Fruit fly (Drosophila melanogaster): Measurements from ENCODE around the gene CG42458.

The CG42458 gene

dm6 chr3L:7433325-7433827 lies 9.7 kb downstream of the CG42458 start (continued):
- TF ChIP-seq CG8281 (tag; optimal IDR thresholded peaks at IDR 0.05) (peak; percentile 74), CG11504 (tag; optimal IDR thresholded peaks at IDR 0.05) (peak; percentile 40), amos (GFP tag; IDR thresholded peaks at IDR 0.05; ENCODE audit: partially characterized antibody) (peak; percentile 5; the same call in 1 of the 2 replicates), Nf-YC (tag; optimal IDR thresholded peaks at IDR 0.05) (peak; percentile 4), CG34422 (GFP tag; IDR thresholded peaks at IDR 0.05) (0 out of 3 replicates have a peak, but pooled peaks have one; percentile 11), CG33557 (GFP tag; optimal IDR thresholded peaks at IDR 0.05) (no peak), Ets97D (GFP tag; optimal IDR thresholded peaks at IDR 0.05) (no peak), dmrt11E (tag; optimal IDR thresholded peaks at IDR 0.05) (peak; percentile 38), lmd (GFP tag; IDR thresholded peaks at IDR 0.05) (peak; percentile 49), CG10979 (tag; optimal IDR thresholded peaks at IDR 0.05) (peak; percentile 59), gem (tag; optimal IDR thresholded peaks at IDR 0.05) (peak; percentile 58), CG7556 (GFP tag; optimal IDR thresholded peaks at IDR 0.05) (peak; percentile 28), E2f2 (GFP tag; IDR thresholded peaks at IDR 0.05) (0 out of 2 replicates have a peak, but pooled peaks have one; percentile 12), CG8290 (GFP tag; optimal IDR thresholded peaks at IDR 0.05) (no peak), CG8290 (tag; optimal IDR thresholded peaks at IDR 0.05) (peak in 1 of 2 experiments; percentile 51), zf30C (GFP tag; optimal IDR thresholded peaks at IDR 0.05) (peak; percentile 29), oc (tag; optimal IDR thresholded peaks at IDR 0.05) (peak; percentile 21), CG1603 (tag; optimal IDR thresholded peaks at IDR 0.05) (peak; percentile 30), CG6272 (GFP tag; IDR thresholded peaks at IDR 0.05) (no peak), maf-S (GFP tag; optimal IDR thresholded peaks at IDR 0.05) (no peak), HHEX (GFP tag; optimal IDR thresholded peaks at IDR 0.05) (no peak), Sox102F (GFP tag; optimal IDR thresholded peaks at IDR 0.05) (peak; percentile 35), Rfx (GFP tag; IDR thresholded peaks at IDR 0.05) (peak; percentile 56), CG6689 (GFP tag; IDR thresholded peaks at IDR 0.05) (0 out of 2 replicates have a peak, but pooled peaks have one; percentile 28), fru (optimal IDR thresholded peaks at IDR 0.05) (no peak), NC2α (GFP tag; optimal IDR thresholded peaks at IDR 0.05) (no peak), mirr (GFP tag; optimal IDR thresholded peaks at IDR 0.05) (peak; percentile 10), mld (GFP tag; IDR thresholded peaks at IDR 0.05; ENCODE audit: partially characterized antibody) (no peak), D19A (tag; optimal IDR thresholded peaks at IDR 0.05) (peak; percentile 27), B-H1 (GFP tag; IDR thresholded peaks at IDR 0.05) (no peak), fd96Cb (tag; optimal IDR thresholded peaks at IDR 0.05) (peak; percentile 2), crol (GFP tag; IDR thresholded peaks at IDR 0.05) (peak; percentile 96), tin (GFP tag; optimal IDR thresholded peaks at IDR 0.05) (no peak), CG12769 (tag; optimal IDR thresholded peaks at IDR 0.05) (peak; percentile 71)

- TF ChIP-seq dysf (GFP tag; IDR thresholded peaks at IDR 0.05) (no peak), Deaf1 (tag; optimal IDR thresholded peaks at IDR 0.05) (no peak), Side (GFP tag; optimal IDR thresholded peaks at IDR 0.05) (no peak), CG6689 (GFP tag; IDR thresholded peaks at IDR 0.05) (no peak), BtbVII (GFP tag; optimal IDR thresholded peaks at IDR 0.05) (no peak), CG18619 (GFP tag; optimal IDR thresholded peaks at IDR 0.05) (no peak), gce (GFP tag; IDR thresholded peaks at IDR 0.05) (no peak), pita (GFP tag; optimal IDR thresholded peaks at IDR 0.05) (no peak), B-H1 (GFP tag; IDR thresholded peaks at IDR 0.05) (no peak), ci (GFP tag; IDR thresholded peaks at IDR 0.05) (peak; percentile 43; the same call in 1 of the 3 replicates), HLH54F (GFP tag; optimal IDR thresholded peaks at IDR 0.05) (no peak), jigr1 (GFP tag; IDR thresholded peaks at IDR 0.05) (no peak), chm (GFP tag; IDR thresholded peaks at IDR 0.05) (no peak), ems (GFP tag; optimal IDR thresholded peaks at IDR 0.05) (no peak), CG9932 (GFP tag; IDR thresholded peaks at IDR 0.05) (0 out of 2 replicates have a peak, but pooled peaks have one; percentile 18), NK7.1 (GFP tag; optimal IDR thresholded peaks at IDR 0.05) (no peak), CG8478 (optimal IDR thresholded peaks at IDR 0.05) (peak; percentile 22), Med (GFP tag) (peak; percentile 74), D19B (GFP tag; optimal IDR thresholded peaks at IDR 0.05) (peak; percentile 23), Bdp1 (GFP tag; optimal IDR thresholded peaks at IDR 0.05) (no peak), zen2 (GFP tag; IDR thresholded peaks at IDR 0.05; ENCODE audit: partially characterized antibody) (0 out of 3 replicates have a peak, but pooled peaks have one; percentile 51)
Observed at dm6 chr3L:7434198-7434597, 10.6 kb downstream of the CG42458 start.
